Worm (Caenorhabditis elegans): ENCODE data around the gene dpy-22.

The dpy-22 gene

ce11 chrX:9798530-9798929 is 23.5 kb downstream of the dpy-22 start, which contains the start of gene F36G3.3 (continued):
- TF ChIP-seq C16A3.4 (tag; optimal IDR thresholded peaks at IDR 0.05) = no peak
- no peak for TF ChIP-seq elt-2 (tag; optimal IDR thresholded peaks at IDR 0.05)
- peak; percentile 18 for TF ChIP-seq nhr-71 (tag; optimal IDR thresholded peaks at IDR 0.05)
- TF ChIP-seq sox-4 (tag; optimal IDR thresholded peaks at IDR 0.05) = no peak
- TF ChIP-seq aha-1 (tag; optimal IDR thresholded peaks at IDR 0.05) = no peak
- no peak for TF ChIP-seq ztf-4 (tag; optimal IDR thresholded peaks at IDR 0.05)
- TF ChIP-seq tbx-2 (tag; optimal IDR thresholded peaks at IDR 0.05) = no peak

ce11 chrX:9796063-9796462 is 26.0 kb downstream of the dpy-22 start:
- no peak for TF ChIP-seq ceh-90 (tag; optimal IDR thresholded peaks at IDR 0.05)
- TF ChIP-seq hlh-17 (GFP tag; optimal IDR thresholded peaks at IDR 0.05; ENCODE audit: borderline replicate concordance) = no peak
- no peak for TF ChIP-seq mdl-1 (tag; optimal IDR thresholded peaks at IDR 0.05)
- no peak for TF ChIP-seq nhr-12 (tag; optimal IDR thresholded peaks at IDR 0.05)
- TF ChIP-seq egl-27 (tag; optimal IDR thresholded peaks at IDR 0.05) = no peak
- TF ChIP-seq Y116A8C.19 (tag; optimal IDR thresholded peaks at IDR 0.05; ENCODE audit: borderline replicate concordance) = no peak
- no peak for TF ChIP-seq sptf-1 (tag; optimal IDR thresholded peaks at IDR 0.05)
- TF ChIP-seq dsc-1 (tag; optimal IDR thresholded peaks at IDR 0.05) = no peak
- no peak for TF ChIP-seq swsn-7 (tag; optimal IDR thresholded peaks at IDR 0.05)
- TF ChIP-seq hlh-4 (tag; optimal IDR thresholded peaks at IDR 0.05) = no peak
- TF ChIP-seq efl-1 (optimal IDR thresholded peaks at IDR 0.05) = no peak
- no peak for TF ChIP-seq efl-1 (GFP tag; optimal IDR thresholded peaks at IDR 0.05 in 1 of 2)
- no peak for TF ChIP-seq ceh-88 (GFP tag; IDR thresholded peaks at IDR 0.05)
- TF ChIP-seq mab-9 (GFP tag; IDR thresholded peaks at IDR 0.05) = no peak
- no peak for TF ChIP-seq lin-15B (tag; optimal IDR thresholded peaks at IDR 0.05)

DNA sequence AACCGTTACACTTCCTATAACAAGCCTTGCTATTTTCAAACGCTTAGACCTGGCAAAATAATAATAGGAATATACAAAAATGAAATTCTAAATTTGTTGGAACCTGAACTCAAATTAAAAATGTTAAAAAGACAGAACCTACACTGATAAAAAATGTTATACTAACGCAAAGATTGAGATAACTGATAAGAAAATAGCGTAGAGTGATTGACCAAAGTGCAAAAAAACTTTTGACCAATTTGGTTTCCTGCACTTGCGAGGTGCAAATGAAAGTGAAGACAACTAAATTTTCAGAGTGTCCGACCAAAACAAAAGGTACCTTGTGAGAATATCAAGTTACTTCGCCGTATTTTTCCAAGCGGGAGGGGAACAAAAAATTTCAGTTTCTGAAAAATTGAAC is 26.5 kb downstream of the dpy-22 start:
- TF ChIP-seq tlp-1 (tag; optimal IDR thresholded peaks at IDR 0.05) = no peak
- TF ChIP-seq elt-2 (tag; optimal IDR thresholded peaks at IDR 0.05) = peak; percentile 24

DNA sequence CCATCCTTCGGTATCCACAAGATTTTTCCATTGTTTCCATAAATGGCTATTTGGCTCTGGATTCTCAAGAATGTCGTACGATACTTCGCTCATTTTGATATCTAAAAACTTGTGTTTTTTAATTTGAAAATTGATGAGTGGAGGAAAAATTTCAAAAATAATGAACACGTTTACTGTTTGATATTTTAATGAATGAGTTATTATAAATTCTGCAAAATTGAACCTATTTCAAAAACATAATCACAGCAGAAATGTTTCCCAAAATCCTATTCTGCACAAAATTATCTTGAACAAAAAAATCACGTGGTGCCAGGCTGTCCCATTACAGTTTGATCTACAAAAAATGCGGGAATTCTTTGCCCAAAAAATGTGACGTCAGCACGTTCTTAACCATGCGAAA is 27.9 kb downstream of the dpy-22 start, which contains the start of gene F36G3.2:
Gene F36G3.2, minus strand, starts transcription at position 101 of the 400 bp plus-strand sequence.
- TF ChIP-seq hpl-2 (GFP tag; optimal IDR thresholded peaks at IDR 0.05) = no peak
- TF ChIP-seq nhr-20 (tag; optimal IDR thresholded peaks at IDR 0.05) = no peak
- TF ChIP-seq nhr-85 (tag) = no peak
- TF ChIP-seq mdl-1 (tag; optimal IDR thresholded peaks at IDR 0.05) = no peak
- no peak for TF ChIP-seq efl-1 (optimal IDR thresholded peaks at IDR 0.05)
- TF ChIP-seq efl-1 (GFP tag; optimal IDR thresholded peaks at IDR 0.05 in 1 of 2) = no peak
- TF ChIP-seq dsc-1 (tag; optimal IDR thresholded peaks at IDR 0.05) = no peak
- TF ChIP-seq nhr-84 (tag; optimal IDR thresholded peaks at IDR 0.05) = no peak
- TF ChIP-seq pqm-1 (tag; optimal IDR thresholded peaks at IDR 0.05) = no peak
- no peak for TF ChIP-seq fkh-8 (tag; optimal IDR thresholded peaks at IDR 0.05)
- TF ChIP-seq unc-86 (tag; optimal IDR thresholded peaks at IDR 0.05) = no peak
- TF ChIP-seq ztf-4 (tag; optimal IDR thresholded peaks at IDR 0.05) = no peak
- no peak for TF ChIP-seq xbp-1 (tag; optimal IDR thresholded peaks at IDR 0.05)
- no peak for TF ChIP-seq isw-1 (GFP tag; IDR thresholded peaks at IDR 0.05)
- TF ChIP-seq rnt-1 (tag; optimal IDR thresholded peaks at IDR 0.05) = no peak
- no peak for TF ChIP-seq zip-4 (GFP tag; optimal IDR thresholded peaks at IDR 0.05)
- no peak for TF ChIP-seq sptf-1 (tag; optimal IDR thresholded peaks at IDR 0.05)

ce11 chrX:9789110-9789509 is 33.0 kb downstream of the dpy-22 start, which contains the start of gene F36G3.1:
TSS of gene F36G3.1 (minus strand) at chrX:9789210.
- TF ChIP-seq efl-1 (optimal IDR thresholded peaks at IDR 0.05) (no peak), efl-1 (GFP tag; optimal IDR thresholded peaks at IDR 0.05 in 1 of 2) (peak in 1 of 2 experiments; percentile 36), nhr-28 (tag; optimal IDR thresholded peaks at IDR 0.05) (no peak)

Measured in whole organism, L1 larva.